Worm (Caenorhabditis elegans) whole organism, L3 larva: ENCODE measurements around the gene gon-1.
A peak's percentile ranks its signal among the peaks of the same experiment; 100 is the strongest.

ENCODE experiments used
- egl-27 ChIP-seq: sonication (generic microtip); optimal IDR thresholded peaks from 4 replicates; lab custom pipeline; 2017; ENCODE audit warnings: missing biosample characterization, missing genetic modification reagents, missing genetic modification characterization
- elt-3 ChIP-seq, 3 experiments: fragments of 150-350 bp in 1 of 3; sonication (generic microtip) in 2 of 3; optimal IDR thresholded peaks; 2 replicates in 2 of 3; 4 replicates in 1 of 3; lab custom pipeline; 2014 to 2017; ENCODE audit warnings: missing biosample characterization in 3 of 3, missing genetic modification characterization in 3 of 3
- nfya-1 ChIP-seq: sonication (generic microtip); optimal IDR thresholded peaks from 2 replicates; lab custom pipeline; 2017; ENCODE audit warnings: missing genetic modification characterization, mild to moderate bottlenecking, missing compliant biosample characterization, antibody characterized with exemption, moderate library complexity; ENCODE audit not compliant: insufficient read depth
- nhr-23 ChIP-seq: fragments of 150-350 bp; optimal IDR thresholded peaks from 2 replicates; lab custom pipeline; 2014; ENCODE audit warnings: missing biosample characterization, missing genetic modification reagents, missing genetic modification characterization
- skn-1 ChIP-seq: fragments of 150-350 bp; optimal IDR thresholded peaks from 2 replicates; lab custom pipeline; 2014; ENCODE audit warnings: missing biosample characterization, missing genetic modification characterization
- snpc-4 ChIP-seq: fragments of 150-350 bp; optimal IDR thresholded peaks from 2 replicates; lab custom pipeline; 2014; ENCODE audit warnings: missing biosample characterization, missing genetic modification characterization

ce11 chrIV:9915128-9915527 lies 38.1 kb downstream of the gon-1 start:
- TF ChIP-seq snpc-4: no peak
- no peak for TF ChIP-seq nhr-23 (tag; lab: Kevin White, UChicago)
- no peak for TF ChIP-seq elt-3 (tag; optimal IDR thresholded peaks at IDR 0.05; lab: Kevin White, UChicago)
- TF ChIP-seq egl-27 (tag; lab: Kevin White, UChicago): no peak
- TF ChIP-seq skn-1 (tag; lab: Kevin White, UChicago): no peak
- peak; percentile 81 for TF ChIP-seq nfya-1 (tag; lab: Kevin White, UChicago)
